Worm (Caenorhabditis elegans): ENCODE measurements around the gene egl-2.

DNA sequence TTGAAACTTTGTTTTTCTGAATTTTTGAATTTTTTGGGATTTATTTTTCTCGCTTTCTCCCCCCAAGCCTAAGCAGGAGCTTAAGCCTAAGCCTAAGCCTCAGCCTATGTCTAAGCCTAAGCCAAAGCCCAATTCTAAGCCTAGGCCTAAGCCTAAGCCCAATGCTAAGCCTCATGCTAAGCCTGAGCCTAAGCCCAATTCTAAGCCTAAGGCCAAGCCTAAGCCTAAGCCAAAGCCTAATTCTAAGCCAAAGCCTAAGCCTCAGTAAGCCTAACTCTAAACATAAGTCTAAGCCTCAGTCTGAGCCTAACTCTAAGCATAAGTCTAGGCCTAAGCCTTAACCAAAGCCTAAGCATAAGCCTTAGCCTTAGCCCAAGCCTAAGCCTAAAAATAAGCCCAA lies 56.7 kb downstream of the egl-2 start:
- no peak for TF ChIP-seq B0310.2 (tag; optimal IDR thresholded peaks at IDR 0.05)
- no peak for TF ChIP-seq scrt-1 (GFP tag; IDR thresholded peaks at IDR 0.05)
- no peak for TF ChIP-seq tbx-11 (GFP tag; IDR thresholded peaks at IDR 0.05)
- TF ChIP-seq aly-1 (tag; optimal IDR thresholded peaks at IDR 0.05): no peak

All from whole organism, early embryonic.